Worm (Caenorhabditis elegans): ENCODE data around the gene inx-10.

ce11 chrV:9221566-9221965 is 14.3 kb upstream of the inx-10 start, which contains the start of gene grd-6:
- TF ChIP-seq pes-1 (GFP tag; IDR thresholded peaks at IDR 0.05) (no peak), scrt-1 (GFP tag; IDR thresholded peaks at IDR 0.05) (no peak), ama-1 (optimal IDR thresholded peaks at IDR 0.05) (no peak), tbx-37 (GFP tag; conservative IDR thresholded peaks at IDR 0.05) (no peak), flt-1 (GFP tag; IDR thresholded peaks at IDR 0.05) (no peak)
